Fruit fly (Drosophila melanogaster): Measurements from ENCODE around the gene msk.

- TF ChIP-seq CG34406 (GFP tag; optimal IDR thresholded peaks at IDR 0.05) (no peak), Hr39 (GFP tag; optimal IDR thresholded peaks at IDR 0.05) (no peak), Ets21C (GFP tag; optimal IDR thresholded peaks at IDR 0.05) (no peak), pdm3 (GFP tag; optimal IDR thresholded peaks at IDR 0.05) (no peak), fd59A (GFP tag; optimal IDR thresholded peaks at IDR 0.05) (no peak), Smox (GFP tag; optimal IDR thresholded peaks at IDR 0.05) (no peak), OdsH (GFP tag; optimal IDR thresholded peaks at IDR 0.05) (no peak), Lpt (GFP tag; optimal IDR thresholded peaks at IDR 0.05) (no peak), vri (GFP tag; optimal IDR thresholded peaks at IDR 0.05) (no peak), achi (GFP tag; optimal IDR thresholded peaks at IDR 0.05) (no peak), esn (GFP tag; optimal IDR thresholded peaks at IDR 0.05) (no peak), salr (GFP tag; optimal IDR thresholded peaks at IDR 0.05) (no peak), topi (GFP tag; optimal IDR thresholded peaks at IDR 0.05) (no peak), Sox102F (GFP tag; optimal IDR thresholded peaks at IDR 0.05) (no peak)
Observed at dm6 chr3L:8071693-8072260, 44.2 kb upstream of the msk start.
